Fruit fly (Drosophila melanogaster) whole organism, prepupa: ENCODE data around the gene Sfp35C.

Source experiments
- Blimp-1 ChIP-seq: fragments of 200-800 bp; sonication (Bioruptor generic); optimal IDR thresholded peaks from 3 replicates; lab custom pipeline; 2017; ENCODE audit warnings: missing biosample characterization, missing genetic modification characterization, mild to moderate bottlenecking, moderate library complexity, missing genetic modification reagents
- CG11902 ChIP-seq: fragments of 200-800 bp; sonication (Bioruptor generic); optimal IDR thresholded peaks from 3 replicates; lab custom pipeline; 2016; ENCODE audit warnings: missing biosample characterization, missing genetic modification characterization
- CG15336 ChIP-seq: fragments of 200-800 bp; sonication (Bioruptor generic); IDR thresholded peaks from 2 replicates; pipeline ENCODE4 v1.3.6; 2022; ENCODE audit warnings: missing biosample characterization, missing genetic modification characterization
- Eip78C ChIP-seq: fragments of 200-800 bp; sonication (Bioruptor generic); peaks from one replicate; lab custom pipeline; 2016; ENCODE audit warnings: missing biosample characterization, missing genetic modification characterization
- pdm3 ChIP-seq: fragments of 200-800 bp; sonication (Bioruptor generic); optimal IDR thresholded peaks from 3 replicates; lab custom pipeline; 2016; ENCODE audit warnings: missing biosample characterization, missing genetic modification characterization

dm6 chr2L:15211489-15211888, 9.6 kb upstream of the Sfp35C start:
- TF ChIP-seq Blimp-1 (GFP tag; lab: Kevin White, UChicago) (no peak), CG15336 (GFP tag; lab: Robert Waterston, UW) (no peak), pdm3 (GFP tag; lab: Kevin White, UChicago) (no peak), Eip78C (GFP tag; lab: Kevin White, UChicago) (peak; percentile 64), CG11902 (GFP tag; lab: Kevin White, UChicago) (no peak)
